Fruit fly (Drosophila melanogaster) whole organism, adult: ENCODE measurements around the gene CG9961.

Source experiments
- CG11617 ChIP-seq: fragments of 200-800 bp; sonication (Bioruptor generic); optimal IDR thresholded peaks from 2 replicates; lab custom pipeline; 2017; ENCODE audit warnings: mild to moderate bottlenecking, missing biosample characterization, missing genetic modification reagents, missing genetic modification characterization
- CG5204 ChIP-seq: fragments of 200-800 bp; sonication (Bioruptor generic); optimal IDR thresholded peaks from 2 replicates; lab custom pipeline; 2016; ENCODE audit warnings: missing biosample characterization, missing genetic modification characterization
- Mnt ChIP-seq: fragments of 200-800 bp; sonication (Bioruptor generic); optimal IDR thresholded peaks from 2 replicates; lab custom pipeline; 2016; ENCODE audit warnings: missing biosample characterization, mild to moderate bottlenecking, missing genetic modification characterization
- cic ChIP-seq: fragments of 200-800 bp; sonication (Bioruptor generic); optimal IDR thresholded peaks from 2 replicates; lab custom pipeline; 2017; ENCODE audit warnings: missing biosample characterization, mild to moderate bottlenecking, missing genetic modification characterization, moderate library complexity
- kay ChIP-seq: fragments of 200-800 bp; sonication (Bioruptor generic); peaks from one replicate; lab custom pipeline; 2016; ENCODE audit warnings: missing biosample characterization, missing genetic modification characterization, borderline replicate concordance
- ovo ChIP-seq: fragments of 200-800 bp; sonication (Bioruptor generic); optimal IDR thresholded peaks from 2 replicates; lab custom pipeline; 2016; ENCODE audit warnings: missing biosample characterization, missing genetic modification characterization
- pad ChIP-seq: fragments of 200-800 bp; sonication (Bioruptor generic); optimal IDR thresholded peaks from 3 replicates; lab custom pipeline; 2017; ENCODE audit warnings: missing biosample characterization, missing genetic modification characterization, mild to moderate bottlenecking, moderate library complexity, missing genetic modification reagents
- tj ChIP-seq: fragments of 200-800 bp; sonication (Bioruptor generic); optimal IDR thresholded peaks from 3 replicates; lab custom pipeline; 2017; ENCODE audit warnings: missing biosample characterization, mild to moderate bottlenecking, missing genetic modification characterization, moderate library complexity
- toe ChIP-seq: fragments of 200-800 bp; sonication (Bioruptor generic); optimal IDR thresholded peaks from 2 replicates; lab custom pipeline; 2016; ENCODE audit warnings: missing biosample characterization, missing genetic modification characterization

DNA sequence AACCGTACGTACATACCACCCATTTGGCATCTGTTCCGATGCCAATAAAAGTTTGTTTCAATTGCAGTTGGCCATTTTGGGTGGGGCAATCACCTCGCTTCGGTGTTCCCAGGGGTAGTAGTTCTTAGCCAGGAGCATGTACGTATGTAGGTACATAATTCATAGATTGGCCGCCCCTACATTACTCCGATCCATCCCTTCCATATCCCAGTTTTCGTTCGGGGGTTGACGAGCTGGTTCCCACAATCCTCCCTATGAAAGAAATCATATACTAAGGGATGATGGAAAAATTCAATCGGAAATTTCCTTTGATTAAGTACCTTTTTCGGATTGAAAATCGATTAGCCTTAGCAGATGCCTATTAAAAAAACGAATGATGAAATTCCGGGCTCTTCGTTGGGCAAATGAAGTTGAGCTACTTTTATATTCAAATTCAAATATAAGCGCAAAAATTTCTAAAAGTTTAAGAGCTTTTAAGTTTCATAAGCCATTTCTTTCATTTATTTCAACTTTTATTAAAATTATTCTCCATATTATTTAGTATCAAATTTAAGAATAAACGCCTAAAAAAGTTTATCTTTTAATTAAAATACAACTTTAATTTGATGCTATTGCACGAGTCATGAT lies 13.3 kb upstream of the CG9961 start:
- TF ChIP-seq ovo (GFP tag; lab: Kevin White, UChicago) (no peak), Mnt (GFP tag; lab: Kevin White, UChicago) (no peak), cic (GFP tag; lab: Kevin White, UChicago) (no peak), toe (GFP tag; lab: Kevin White, UChicago) (no peak), tj (GFP tag; lab: Kevin White, UChicago) (no peak), pad (GFP tag; lab: Kevin White, UChicago) (no peak), CG5204 (no peak), kay (GFP tag; lab: Kevin White, UChicago) (no peak), CG11617 (GFP tag; lab: Kevin White, UChicago) (no peak)
